Worm (Caenorhabditis elegans): Measurements from ENCODE around the gene F55C12.19.

F55C12.19 gene

ce11 chrII:5885966-5886621, 20.2 kb downstream of the F55C12.19 start (continued):
- TF ChIP-seq pag-3 (tag; optimal IDR thresholded peaks at IDR 0.05; ENCODE audit: borderline replicate concordance, insufficient read depth), result peak; percentile 57
- no peak for TF ChIP-seq dsc-1 (tag; optimal IDR thresholded peaks at IDR 0.05)
- TF ChIP-seq lin-35 (GFP tag; optimal IDR thresholded peaks at IDR 0.05), result peak in 1 of 2 experiments; percentile 58

ce11 chrII:5889417-5890139, 23.6 kb downstream of the F55C12.19 start:
- no peak for TF ChIP-seq swsn-7 (tag; optimal IDR thresholded peaks at IDR 0.05)
- TF ChIP-seq nhr-71 (tag; optimal IDR thresholded peaks at IDR 0.05), result peak; percentile 26
- TF ChIP-seq lin-14 (GFP tag; optimal IDR thresholded peaks at IDR 0.05), result peak; percentile 25
- TF ChIP-seq fkh-8 (tag; optimal IDR thresholded peaks at IDR 0.05), result peak; percentile 87
- TF ChIP-seq snpc-4 (tag; optimal IDR thresholded peaks at IDR 0.05), result no peak
- no peak for TF ChIP-seq sox-4 (tag; optimal IDR thresholded peaks at IDR 0.05)
- TF ChIP-seq C04F5.9 (tag; optimal IDR thresholded peaks at IDR 0.05), result no peak
- TF ChIP-seq blmp-1 (tag; optimal IDR thresholded peaks at IDR 0.05), result no peak
- TF ChIP-seq nhr-28 (tag; optimal IDR thresholded peaks at IDR 0.05), result no peak
- no peak for TF ChIP-seq ztf-11 (tag; optimal IDR thresholded peaks at IDR 0.05)
- no peak for TF ChIP-seq efl-1 (optimal IDR thresholded peaks at IDR 0.05)
- peak in 1 of 2 experiments; percentile 58 for TF ChIP-seq efl-1 (GFP tag; optimal IDR thresholded peaks at IDR 0.05 in 1 of 2)
- no peak for TF ChIP-seq unc-130 (tag; optimal IDR thresholded peaks at IDR 0.05)
- no peak for TF ChIP-seq pag-3 (tag; optimal IDR thresholded peaks at IDR 0.05; ENCODE audit: borderline replicate concordance, insufficient read depth)
- TF ChIP-seq dsc-1 (tag; optimal IDR thresholded peaks at IDR 0.05), result peak; percentile 65

- TF ChIP-seq ceh-8 (GFP tag; optimal IDR thresholded peaks at IDR 0.05) (no peak), nhr-76 (tag; optimal IDR thresholded peaks at IDR 0.05) (no peak), hlh-4 (tag; optimal IDR thresholded peaks at IDR 0.05) (no peak), efl-1 (optimal IDR thresholded peaks at IDR 0.05) (no peak), efl-1 (GFP tag; optimal IDR thresholded peaks at IDR 0.05 in 1 of 2) (no peak), nhr-90 (tag; optimal IDR thresholded peaks at IDR 0.05; ENCODE audit: poor library complexity) (no peak), mab-9 (GFP tag; IDR thresholded peaks at IDR 0.05) (no peak), lsy-2 (tag; optimal IDR thresholded peaks at IDR 0.05) (no peak), jun-1 (tag; optimal IDR thresholded peaks at IDR 0.05) (peak; percentile 26)
Observed at ce11 chrII:5892813-5893212, 26.9 kb downstream of the F55C12.19 start.

ce11 chrII:5895870-5896269, 29.9 kb downstream of the F55C12.19 start, which contains the start of gene F59G1.4:
Gene F59G1.4 (plus strand): TSS chrII:5896170.
- TF ChIP-seq efl-1 (optimal IDR thresholded peaks at IDR 0.05) (no peak), efl-1 (GFP tag; optimal IDR thresholded peaks at IDR 0.05 in 1 of 2) (peak in 1 of 2 experiments; percentile 10), lin-13 (GFP tag; optimal IDR thresholded peaks at IDR 0.05) (no peak), fkh-8 (tag; optimal IDR thresholded peaks at IDR 0.05) (peak; percentile 3)

- peak; percentile 1 for TF ChIP-seq sox-4 (tag; optimal IDR thresholded peaks at IDR 0.05)
- no peak for TF ChIP-seq dpl-1 (GFP tag; optimal IDR thresholded peaks at IDR 0.05)
- no peak for TF ChIP-seq ets-5 (GFP tag; IDR thresholded peaks at IDR 0.05)
- TF ChIP-seq ceh-8 (GFP tag; optimal IDR thresholded peaks at IDR 0.05), result peak; percentile 35
- no peak for TF ChIP-seq xbp-1 (tag; optimal IDR thresholded peaks at IDR 0.05)
- no peak for TF ChIP-seq nhr-28 (tag; optimal IDR thresholded peaks at IDR 0.05)
- peak; percentile 72 for TF ChIP-seq fkh-8 (tag; optimal IDR thresholded peaks at IDR 0.05)
- no peak for TF ChIP-seq F16B12.6 (tag; optimal IDR thresholded peaks at IDR 0.05)
- peak; percentile 64 for TF ChIP-seq nhr-71 (tag; optimal IDR thresholded peaks at IDR 0.05)
- TF ChIP-seq lin-14 (GFP tag; optimal IDR thresholded peaks at IDR 0.05), result peak; percentile 57
- TF ChIP-seq elt-2 (tag; optimal IDR thresholded peaks at IDR 0.05), result no peak
- TF ChIP-seq nhr-47 (tag; optimal IDR thresholded peaks at IDR 0.05), result peak; percentile 35
- TF ChIP-seq nhr-11 (tag; optimal IDR thresholded peaks at IDR 0.05), result peak; percentile 82
- peak; percentile 62 for TF ChIP-seq pax-3 (tag; optimal IDR thresholded peaks at IDR 0.05)
- TF ChIP-seq mep-1 (tag; optimal IDR thresholded peaks at IDR 0.05), result no peak
- peak; percentile 25 for TF ChIP-seq nhr-237 (tag; optimal IDR thresholded peaks at IDR 0.05)
- TF ChIP-seq swsn-7 (tag; optimal IDR thresholded peaks at IDR 0.05), result peak; percentile 9
Observed at ce11 chrII:5896512-5896911, 30.6 kb downstream of the F55C12.19 start.

Data from whole organism, L1 larva.